Fruit fly (Drosophila melanogaster) whole organism, embryonic: Measurements from ENCODE around the gene CG14511.

Experiments used
- Blimp-1 ChIP-seq: fragments of 200-800 bp; sonication (Bioruptor generic); optimal IDR thresholded peaks from 3 replicates; lab custom pipeline; 2018; ENCODE audit warnings: missing biosample characterization, missing genetic modification characterization, mild to moderate bottlenecking, moderate library complexity, missing genetic modification reagents
- CG10209 ChIP-seq: fragments of 200-800 bp; sonication (Bioruptor generic); optimal IDR thresholded peaks from 3 replicates; lab custom pipeline; 2017; ENCODE audit warnings: missing biosample characterization, mild to moderate bottlenecking, missing genetic modification characterization, missing genetic modification reagents
- CG10565 ChIP-seq: fragments of 200-800 bp; sonication (Bioruptor generic); optimal IDR thresholded peaks from 3 replicates; lab custom pipeline; 2016; ENCODE audit warnings: missing biosample characterization, mild to moderate bottlenecking, missing genetic modification characterization
- CG18764 ChIP-seq: fragments of 200-800 bp; sonication (Bioruptor generic); optimal IDR thresholded peaks from 3 replicates; lab custom pipeline; 2016; ENCODE audit warnings: missing biosample characterization, missing genetic modification characterization
- CG2129 ChIP-seq: fragments of 200-800 bp; sonication (Bioruptor generic); IDR thresholded peaks from 2 replicates; pipeline ENCODE4 v1.3.6; 2022; ENCODE audit warnings: missing biosample characterization, missing genetic modification characterization; ENCODE audit not compliant: partially characterized antibody
- Gsc ChIP-seq: fragments of 200-800 bp; sonication (Bioruptor generic); IDR thresholded peaks from 2 replicates; pipeline ENCODE4 v1.3.6; 2022; ENCODE audit warnings: missing biosample characterization, missing genetic modification characterization
- Sin3A ChIP-seq: fragments of >200 bp; optimal IDR thresholded peaks from 2 replicates; lab custom pipeline; 2018
- pan ChIP-seq, 4 experiments: fragments of >200 bp in 3 of 4; fragments of 200-800 bp in 1 of 4; sonication (Bioruptor generic) in 1 of 4; optimal IDR thresholded peaks in 3 of 4; IDR thresholded peaks in 1 of 4; 2 replicates each; pipeline versions ENCODE4 v1.3.6 to Lab custom; 2017 to 2022; ENCODE audit warnings: missing biosample characterization in 2 of 4, missing genetic modification characterization in 2 of 4, mixed read lengths in 1 of 4
- pum ChIP-seq: fragments of 200-800 bp; sonication (Bioruptor generic); optimal IDR thresholded peaks from 2 replicates; lab custom pipeline; 2016; ENCODE audit warnings: missing biosample characterization, missing genetic modification characterization
- zfh2 ChIP-seq: fragments of 200-800 bp; sonication (Bioruptor generic); optimal IDR thresholded peaks from 2 replicates; lab custom pipeline; 2016; ENCODE audit warnings: missing biosample characterization, missing genetic modification characterization

dm6 chr3R:29103227-29103626 is 43.5 kb downstream of the CG14511 start:
- TF ChIP-seq Blimp-1 (GFP tag; lab: Kevin White, UChicago) = no peak
- TF ChIP-seq Sin3A (lab: Kevin White, UChicago) = no peak
- no peak for TF ChIP-seq pum (GFP tag; lab: Kevin White, UChicago)
- no peak for TF ChIP-seq CG2129
- TF ChIP-seq CG18764 (GFP tag; lab: Kevin White, UChicago) = no peak
- no peak for TF ChIP-seq pan (optimal IDR thresholded peaks at IDR 0.05; lab: Kevin White, UChicago)
- no peak for TF ChIP-seq pan (GFP tag; optimal IDR thresholded peaks at IDR 0.05 in 1 of 2, IDR thresholded peaks at IDR 0.05 in 1 of 2)
- no peak for TF ChIP-seq zfh2 (GFP tag; lab: Kevin White, UChicago)
- TF ChIP-seq CG10209 (GFP tag; lab: Kevin White, UChicago) = no peak
- no peak for TF ChIP-seq CG10565
- no peak for TF ChIP-seq Gsc
